Fruit fly (Drosophila melanogaster): Measurements from ENCODE around the gene CG31674.

CG31674 gene

dm6 chr2L:20840462-20841038 lies 9.5 kb downstream of the CG31674 start, which contains the start of gene CG31676 (continued):
- TF ChIP-seq z (GFP tag; IDR thresholded peaks at IDR 0.05) (peak; percentile 74), cg (GFP tag; optimal IDR thresholded peaks at IDR 0.05) (no peak)

dm6 chr2L:20844381-20844780 lies 13.3 kb downstream of the CG31674 start:
- TF ChIP-seq Sox102F (GFP tag; optimal IDR thresholded peaks at IDR 0.05) (peak; percentile 5), ci (GFP tag; IDR thresholded peaks at IDR 0.05) (0 out of 3 replicates have a peak, but pooled peaks have one; percentile 9), aop (GFP tag; IDR thresholded peaks at IDR 0.05) (no peak), Lpt (GFP tag; optimal IDR thresholded peaks at IDR 0.05) (no peak), Drgx (GFP tag; IDR thresholded peaks at IDR 0.05) (peak; percentile 49; the same call in 1 of the 2 replicates), Med (GFP tag) (peak; percentile 19)

- no peak for TF ChIP-seq sd (tag; optimal IDR thresholded peaks at IDR 0.05)
- TF ChIP-seq CG6854 (GFP tag; optimal IDR thresholded peaks at IDR 0.05) = no peak
- TF ChIP-seq Pdp1 (GFP tag; optimal IDR thresholded peaks at IDR 0.05) = no peak
- TF ChIP-seq Hsf (GFP tag; optimal IDR thresholded peaks at IDR 0.05) = no peak
Observed at dm6 chr2L:20849000-20849399, 17.9 kb downstream of the CG31674 start, which contains the start of gene CG14402. Gene CG14402 (plus strand): TSS chr2L:20849300.

dm6 chr2L:20851592-20851991 lies 20.5 kb downstream of the CG31674 start:
- TF ChIP-seq CG15601 (tag; optimal IDR thresholded peaks at IDR 0.05) (peak; percentile 74), E2f2 (GFP tag; IDR thresholded peaks at IDR 0.05) (peak; percentile 52), stwl (tag; optimal IDR thresholded peaks at IDR 0.05) (peak; percentile 56), Rx (GFP tag; IDR thresholded peaks at IDR 0.05) (no peak), CG12236 (GFP tag; optimal IDR thresholded peaks at IDR 0.05) (no peak), Dp (GFP tag; optimal IDR thresholded peaks at IDR 0.05) (peak; percentile 45), CG13287 (GFP tag; IDR thresholded peaks at IDR 0.05; ENCODE audit: partially characterized antibody) (peak; percentile 8; the same call in 1 of the 2 replicates), CG7786 (GFP tag; optimal IDR thresholded peaks at IDR 0.05) (no peak), HmgZ (tag; optimal IDR thresholded peaks at IDR 0.05) (peak; percentile 33), peb (GFP tag; IDR thresholded peaks at IDR 0.05) (no peak), CG11504 (tag; optimal IDR thresholded peaks at IDR 0.05) (peak; percentile 83), pita (GFP tag; optimal IDR thresholded peaks at IDR 0.05) (peak; percentile 44), CG12769 (tag; optimal IDR thresholded peaks at IDR 0.05) (no peak), cg (GFP tag; optimal IDR thresholded peaks at IDR 0.05) (peak; percentile 36), ranshi (GFP tag; IDR thresholded peaks at IDR 0.05) (peak; percentile 82), CoRest (tag; optimal IDR thresholded peaks at IDR 0.05) (no peak), ara (GFP tag; IDR thresholded peaks at IDR 0.05) (no peak), CG15514 (GFP tag; optimal IDR thresholded peaks at IDR 0.05) (peak; percentile 10), cas (GFP tag; IDR thresholded peaks at IDR 0.05) (no peak), CG10565 (GFP tag; optimal IDR thresholded peaks at IDR 0.05) (no peak), Bteb2 (GFP tag; optimal IDR thresholded peaks at IDR 0.05) (no peak), CG7963 (GFP tag; IDR thresholded peaks at IDR 0.05; ENCODE audit: partially characterized antibody) (no peak), CG15011 (GFP tag; optimal IDR thresholded peaks at IDR 0.05) (no peak), CG1603 (tag; optimal IDR thresholded peaks at IDR 0.05) (peak; percentile 2), Med (GFP tag) (peak; percentile 39), CG2199 (GFP tag; IDR thresholded peaks at IDR 0.05) (peak; percentile 82; the same call in 1 of the 3 replicates), CG10209 (GFP tag; optimal IDR thresholded peaks at IDR 0.05) (no peak), CG2116 (GFP tag; optimal IDR thresholded peaks at IDR 0.05) (no peak), CG14014 (GFP tag; IDR thresholded peaks at IDR 0.05) (no peak), CG15269 (tag; optimal IDR thresholded peaks at IDR 0.05) (no peak), CTCF (GFP tag; optimal IDR thresholded peaks at IDR 0.05) (peak; percentile 79)

Data from whole organism, embryonic.